Worm (Caenorhabditis elegans) whole organism, L4/young adult: ENCODE measurements around the gene W02D7.8.

Source experiments
- dao-5 ChIP-seq: sonication (generic microtip); optimal IDR thresholded peaks from 2 replicates; lab custom pipeline; 2016; ENCODE audit warnings: missing genotype, missing genetic modification characterization, moderate library complexity, missing compliant biosample characterization
- him-1 ChIP-seq: sonication (generic microtip); optimal IDR thresholded peaks from 2 replicates; lab custom pipeline; 2016; ENCODE audit warnings: missing genotype, missing genetic modification reagents, missing genetic modification characterization, missing compliant biosample characterization

DNA sequence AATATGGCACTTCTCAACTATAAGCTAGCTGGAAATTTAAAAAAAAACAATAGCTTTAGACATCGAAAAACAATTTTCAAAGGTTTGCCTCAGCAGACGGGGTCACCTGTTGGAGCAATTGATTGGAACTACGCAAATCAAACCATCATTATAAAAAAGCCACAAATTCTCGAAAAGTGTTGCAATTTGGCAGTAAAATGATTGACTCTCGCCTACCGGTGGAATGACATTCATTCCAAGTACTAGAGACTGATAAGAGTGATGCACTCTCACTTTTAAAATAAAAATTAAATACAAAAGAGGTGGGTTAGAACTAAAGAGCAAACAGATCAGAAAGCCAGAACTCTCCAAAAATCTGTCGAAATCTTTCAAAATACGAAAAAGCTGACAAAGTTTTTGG, 20.8 kb downstream of the W02D7.8 start:
- TF ChIP-seq him-1 (tag; lab: Kevin White, UChicago) (no peak), dao-5 (tag; lab: Kevin White, UChicago) (no peak)
